Worm (Caenorhabditis elegans) whole organism, L3 larva: Measurements from ENCODE around the gene nsun-5.

ENCODE experiments used
- R02D3.7 ChIP-seq: fragments of 150-350 bp; optimal IDR thresholded peaks from 2 replicates; lab custom pipeline; 2014; ENCODE audit warnings: missing biosample characterization, missing genetic modification characterization
- ama-1 ChIP-seq: fragments of 150-350 bp; optimal IDR thresholded peaks from 2 replicates; lab custom pipeline; 2018
- ceh-16 ChIP-seq: sonication (generic microtip); optimal IDR thresholded peaks from 2 replicates; lab custom pipeline; 2017; ENCODE audit warnings: missing biosample characterization, missing genetic modification characterization
- ceh-28 ChIP-seq: fragments of 150-350 bp; optimal IDR thresholded peaks from 2 replicates; lab custom pipeline; 2014; ENCODE audit warnings: missing biosample characterization, missing genetic modification reagents, missing genetic modification characterization
- ceh-82 ChIP-seq: fragments of 150-350 bp; optimal IDR thresholded peaks from 2 replicates; lab custom pipeline; 2014; ENCODE audit warnings: missing biosample characterization, missing genetic modification characterization
- ceh-9 ChIP-seq: sonication (generic microtip); optimal IDR thresholded peaks from 2 replicates; lab custom pipeline; 2018; ENCODE audit warnings: missing biosample characterization, missing genetic modification characterization
- daf-12 ChIP-seq: fragments of 150-350 bp; optimal IDR thresholded peaks from 2 replicates; lab custom pipeline; 2014; ENCODE audit warnings: missing biosample characterization, missing genetic modification reagents, missing genetic modification characterization
- egl-27 ChIP-seq: sonication (generic microtip); optimal IDR thresholded peaks from 4 replicates; lab custom pipeline; 2017; ENCODE audit warnings: missing biosample characterization, missing genetic modification reagents, missing genetic modification characterization
- egl-5 ChIP-seq: fragments of 150-350 bp; optimal IDR thresholded peaks from 2 replicates; lab custom pipeline; 2017; ENCODE audit warnings: missing biosample characterization, missing genetic modification reagents, missing genetic modification characterization, inconsistent platforms
- elt-2 ChIP-seq: sonication (generic microtip); optimal IDR thresholded peaks from 2 replicates; lab custom pipeline; 2016; ENCODE audit warnings: missing genetic modification reagents, mild to moderate bottlenecking, missing genetic modification characterization, missing compliant biosample characterization
- eor-1 ChIP-seq, 2 experiments: fragments of 150-350 bp; optimal IDR thresholded peaks; 2 replicates each; lab custom pipeline; 2014 to 2018; ENCODE audit warnings: missing biosample characterization in 2 of 2, missing genetic modification characterization in 2 of 2
- fkh-10 ChIP-seq: sonication (generic microtip); optimal IDR thresholded peaks from 2 replicates; lab custom pipeline; 2017; ENCODE audit warnings: missing biosample characterization, missing genetic modification reagents, missing genetic modification characterization
- fkh-2 ChIP-seq: fragments of 150-350 bp; optimal IDR thresholded peaks from 2 replicates; lab custom pipeline; 2014; ENCODE audit warnings: missing biosample characterization, missing genetic modification reagents, missing genetic modification characterization
- hmg-11 ChIP-seq: sonication (generic microtip); optimal IDR thresholded peaks from 2 replicates; lab custom pipeline; 2016; ENCODE audit warnings: missing genetic modification characterization, missing compliant biosample characterization
- jun-1 ChIP-seq: fragments of 150-350 bp; optimal IDR thresholded peaks from 2 replicates; lab custom pipeline; 2014; ENCODE audit warnings: missing biosample characterization, missing genetic modification reagents, missing genetic modification characterization
- lin-15B ChIP-seq: fragments of 150-350 bp; optimal IDR thresholded peaks from 2 replicates; lab custom pipeline; 2014; ENCODE audit warnings: missing biosample characterization, missing genetic modification characterization
- lin-39 ChIP-seq: fragments of 150-350 bp; optimal IDR thresholded peaks from 2 replicates; lab custom pipeline; 2018; ENCODE audit warnings: missing biosample characterization, missing genetic modification reagents, missing genetic modification characterization
- lsy-12 ChIP-seq: sonication (generic microtip); optimal IDR thresholded peaks from 2 replicates; lab custom pipeline; 2016; ENCODE audit warnings: mild to moderate bottlenecking, missing genetic modification characterization, missing compliant biosample characterization
- mml-1 ChIP-seq: fragments of 150-350 bp; sonication (generic microtip); optimal IDR thresholded peaks from 3 replicates; lab custom pipeline; 2014; ENCODE audit warnings: missing biosample characterization, missing genetic modification characterization
- nfya-1 ChIP-seq: sonication (generic microtip); optimal IDR thresholded peaks from 2 replicates; lab custom pipeline; 2017; ENCODE audit warnings: missing genetic modification characterization, mild to moderate bottlenecking, missing compliant biosample characterization, antibody characterized with exemption, moderate library complexity; ENCODE audit not compliant: insufficient read depth
- nhr-11 ChIP-seq: fragments of 150-350 bp; optimal IDR thresholded peaks from 2 replicates; lab custom pipeline; 2014; ENCODE audit warnings: missing biosample characterization, missing genetic modification characterization
- nhr-23 ChIP-seq: fragments of 150-350 bp; optimal IDR thresholded peaks from 2 replicates; lab custom pipeline; 2014; ENCODE audit warnings: missing biosample characterization, missing genetic modification reagents, missing genetic modification characterization
- nhr-25 ChIP-seq: sonication (generic microtip); optimal IDR thresholded peaks from 2 replicates; lab custom pipeline; 2017; ENCODE audit warnings: missing biosample characterization, missing genetic modification characterization
- nhr-28 ChIP-seq: fragments of 150-350 bp; optimal IDR thresholded peaks from 2 replicates; lab custom pipeline; 2014; ENCODE audit warnings: missing biosample characterization, missing genetic modification characterization
- nhr-43 ChIP-seq: sonication (generic microtip); optimal IDR thresholded peaks from 2 replicates; lab custom pipeline; 2016; ENCODE audit warnings: mild to moderate bottlenecking, missing genetic modification characterization, missing compliant biosample characterization; ENCODE audit not compliant: poor library complexity, severe bottlenecking
- nhr-76 ChIP-seq: fragments of 150-350 bp; sonication (generic microtip); optimal IDR thresholded peaks from 5 replicates; lab custom pipeline; 2014; ENCODE audit warnings: missing biosample characterization, missing genetic modification characterization
- nhr-77 ChIP-seq: fragments of 150-350 bp; optimal IDR thresholded peaks from 2 replicates; lab custom pipeline; 2014; ENCODE audit warnings: missing biosample characterization, missing genetic modification characterization
- pha-4 ChIP-seq: fragments of 150-350 bp; optimal IDR thresholded peaks from 2 replicates; lab custom pipeline; 2014; ENCODE audit warnings: missing biosample characterization, missing genetic modification reagents, missing genetic modification characterization
- pqm-1 ChIP-seq: fragments of 150-350 bp; optimal IDR thresholded peaks from 2 replicates; lab custom pipeline; 2017; ENCODE audit warnings: missing biosample characterization, missing genetic modification characterization, inconsistent platforms
- sea-2 ChIP-seq: fragments of 150-350 bp; sonication (generic microtip); optimal IDR thresholded peaks from 4 replicates; lab custom pipeline; 2014; ENCODE audit warnings: missing biosample characterization, missing genetic modification reagents, missing genetic modification characterization
- skn-1 ChIP-seq: fragments of 150-350 bp; optimal IDR thresholded peaks from 2 replicates; lab custom pipeline; 2014; ENCODE audit warnings: missing biosample characterization, missing genetic modification characterization
- snpc-4 ChIP-seq: fragments of 150-350 bp; optimal IDR thresholded peaks from 2 replicates; lab custom pipeline; 2014; ENCODE audit warnings: missing biosample characterization, missing genetic modification characterization
- tbx-2 ChIP-seq: sonication (generic microtip); optimal IDR thresholded peaks from 2 replicates; lab custom pipeline; 2016; ENCODE audit warnings: mild to moderate bottlenecking, missing genetic modification characterization, missing compliant biosample characterization
- unc-39 ChIP-seq: sonication (generic microtip); optimal IDR thresholded peaks from 4 replicates; lab custom pipeline; 2017; ENCODE audit warnings: missing biosample characterization, missing genetic modification characterization
- unc-62 ChIP-seq: fragments of 150-350 bp; sonication (generic microtip); optimal IDR thresholded peaks from 4 replicates; lab custom pipeline; 2014; ENCODE audit warnings: missing biosample characterization, missing genetic modification reagents, missing genetic modification characterization
- zag-1 ChIP-seq: fragments of 150-350 bp; optimal IDR thresholded peaks from 2 replicates; lab custom pipeline; 2014; ENCODE audit warnings: missing biosample characterization, missing genetic modification characterization

The nsun-5 gene

DNA sequence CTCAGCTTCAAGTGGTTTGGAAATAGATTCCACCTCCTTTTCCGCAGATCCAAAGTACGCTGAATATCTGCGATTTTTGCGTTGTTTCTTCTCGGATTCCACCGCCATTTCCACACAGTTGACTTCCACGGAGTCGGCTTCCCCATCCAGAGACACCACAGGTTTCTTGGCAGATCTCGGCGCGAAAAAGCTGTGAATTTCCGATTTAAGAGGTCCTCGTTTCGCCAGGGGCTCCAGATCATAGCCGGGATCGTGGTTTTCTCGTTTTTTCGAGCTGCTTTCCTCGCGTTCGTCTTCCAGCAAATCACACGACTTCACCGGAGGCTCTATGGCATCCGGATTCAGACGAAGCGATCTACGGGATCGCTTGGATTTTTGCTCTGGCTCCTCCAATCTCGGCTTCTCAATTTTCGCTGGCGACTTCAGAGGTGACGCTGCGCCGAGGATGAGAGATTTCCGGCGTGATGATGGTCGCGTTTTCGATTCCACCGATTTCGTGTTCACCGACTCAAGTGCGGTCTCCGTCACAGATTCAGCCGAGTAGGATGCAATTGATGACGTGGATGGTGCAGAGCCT lies 39.2 kb downstream of the nsun-5 start:
- TF ChIP-seq ceh-9 (tag; lab: Kevin White, UChicago) = no peak
- no peak for TF ChIP-seq pha-4 (tag; lab: Kevin White, UChicago)
- no peak for TF ChIP-seq mml-1 (tag; lab: Kevin White, UChicago)
- no peak for TF ChIP-seq unc-62 (GFP tag; lab: Kevin White, UChicago)
- TF ChIP-seq ceh-16 (tag; lab: Kevin White, UChicago) = no peak
- no peak for TF ChIP-seq ceh-28 (tag; lab: Kevin White, UChicago)
- no peak for TF ChIP-seq sea-2
- TF ChIP-seq hmg-11 = no peak
- no peak for TF ChIP-seq nhr-28
- no peak for TF ChIP-seq zag-1 (tag; lab: Kevin White, UChicago)

DNA sequence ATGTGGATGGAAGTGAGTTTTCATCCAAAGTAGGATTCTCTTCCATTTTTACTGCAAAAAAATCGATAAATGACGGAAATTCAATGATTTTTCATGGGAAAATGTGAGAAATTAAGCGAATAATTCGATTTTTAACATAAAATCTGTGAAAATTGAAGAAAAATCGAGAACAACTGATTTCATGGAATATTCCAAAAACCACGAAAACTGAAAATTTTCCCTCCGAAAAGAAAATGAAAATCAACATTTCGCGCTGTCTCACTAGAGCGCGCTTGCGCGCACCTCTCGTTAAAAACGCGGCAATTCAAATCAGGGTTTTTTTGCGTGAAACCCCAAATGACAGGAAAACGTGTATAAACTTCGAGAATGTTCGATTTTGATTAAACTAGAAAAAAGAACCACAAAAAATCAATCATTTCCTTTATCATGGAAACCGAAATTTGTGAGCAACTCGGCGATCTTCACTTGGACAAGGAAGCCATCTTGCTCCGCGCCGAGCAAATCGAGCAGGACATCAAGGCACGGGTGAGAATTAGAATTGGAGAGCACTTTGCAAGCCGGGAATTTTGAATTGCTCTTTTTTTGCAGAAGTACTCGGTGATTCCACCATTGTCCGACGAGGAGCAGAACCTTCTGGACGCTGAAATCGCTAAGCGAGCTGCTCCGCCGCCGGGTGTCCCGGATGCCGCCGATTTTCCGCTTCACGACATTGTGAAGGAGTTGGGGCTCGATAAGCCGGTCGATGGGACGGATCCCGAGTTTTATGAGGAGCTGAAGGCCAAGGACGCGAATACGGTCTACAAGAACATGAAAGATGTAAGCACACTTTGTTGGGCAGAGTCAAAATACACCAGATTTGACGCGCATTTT lies 41.2 kb downstream of the nsun-5 start, which contains the start of the genes Y53F4B.9 and Y53F4B.11:
Gene Y53F4B.9 (minus strand): TSS at position 51 of the 870 bp plus-strand sequence.
Gene Y53F4B.11 (plus strand): TSS at position 383 of the 870 bp plus-strand sequence.
- TF ChIP-seq ceh-28 (tag; lab: Kevin White, UChicago) (peak; percentile 59), daf-12 (tag; lab: Kevin White, UChicago) (no peak), hmg-11 (peak; percentile 45), lin-39 (tag; lab: Kevin White, UChicago) (peak; percentile 77), nhr-23 (peak; percentile 73), unc-62 (GFP tag; lab: Kevin White, UChicago) (no peak), lin-15B (tag; lab: Kevin White, UChicago) (peak; percentile 93), nhr-77 (tag; lab: Kevin White, UChicago) (peak; percentile 61), egl-27 (no peak), fkh-2 (tag; lab: Kevin White, UChicago) (no peak), nhr-11 (tag; lab: Kevin White, UChicago) (no peak), ama-1 (lab: Kevin White, UChicago) (peak; percentile 16), nhr-43 (no peak), R02D3.7 (tag; lab: Kevin White, UChicago) (peak; percentile 62), eor-1 (tag; optimal IDR thresholded peaks at IDR 0.05; lab: Kevin White, UChicago) (no peak), lsy-12 (peak; percentile 26), nfya-1 (peak; percentile 88), elt-2 (peak; percentile 18), unc-39 (tag; lab: Kevin White, UChicago) (no peak), snpc-4 (tag; lab: Kevin White, UChicago) (peak; percentile 85), pqm-1 (tag; lab: Kevin White, UChicago) (peak; percentile 44), nhr-25 (tag; lab: Kevin White, UChicago) (peak; percentile 59), egl-5 (tag; lab: Kevin White, UChicago) (peak; percentile 55), jun-1 (tag; lab: Kevin White, UChicago) (peak; percentile 42), skn-1 (tag; lab: Kevin White, UChicago) (peak; percentile 31), ceh-9 (tag; lab: Kevin White, UChicago) (no peak), mml-1 (tag; lab: Kevin White, UChicago) (no peak), ceh-82 (peak; percentile 47), pha-4 (tag; lab: Kevin White, UChicago) (peak; percentile 88), nhr-76 (no peak)

DNA sequence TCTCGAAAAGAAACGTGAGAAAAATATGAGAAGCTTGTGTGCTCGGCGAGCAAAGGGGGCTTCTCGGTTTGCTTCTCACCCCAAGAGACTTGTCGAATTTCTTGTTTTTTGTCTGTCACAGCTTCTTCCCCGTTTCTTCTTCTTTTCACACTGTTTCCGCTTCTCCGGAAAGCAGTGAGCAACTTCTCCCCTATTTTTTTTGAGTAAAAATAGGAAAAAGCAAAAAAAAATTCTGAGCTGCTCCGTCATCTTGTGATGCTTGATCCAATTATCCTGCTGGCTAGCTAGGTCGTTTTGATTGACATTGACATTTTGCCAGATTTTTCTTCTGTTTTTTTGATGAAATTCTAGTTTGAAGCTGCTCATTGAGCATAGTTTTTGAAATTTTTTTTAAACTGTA lies 45.0 kb downstream of the nsun-5 start, which contains the start of gene Y53F4B.51:
Gene Y53F4B.51 (minus strand): TSS at position 63 of the 400 bp plus-strand sequence.
- no peak for TF ChIP-seq lsy-12
- TF ChIP-seq tbx-2 (tag; lab: Kevin White, UChicago) = no peak
- TF ChIP-seq, all 47 proteins: peak for 0

DNA sequence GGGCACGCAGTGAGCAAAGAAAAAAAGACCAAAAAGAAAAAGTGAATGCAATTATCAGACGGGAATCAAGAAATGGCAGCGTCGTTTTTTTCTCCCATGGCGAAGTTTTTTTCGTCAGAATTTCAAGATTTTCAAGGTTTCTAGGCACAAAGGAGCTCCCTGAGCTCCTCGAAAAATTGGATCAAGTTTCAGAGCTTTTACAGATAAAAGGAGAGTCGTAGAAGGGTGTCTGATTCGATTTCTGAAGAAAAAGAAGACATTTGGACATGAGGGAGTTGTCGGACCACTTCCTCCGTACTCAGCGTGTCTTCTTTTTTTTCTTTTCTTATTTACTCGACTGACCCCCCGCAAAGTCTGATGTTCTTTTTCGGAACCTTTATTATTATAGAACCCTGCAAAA lies 46.3 kb downstream of the nsun-5 start:
- no peak for TF ChIP-seq nhr-76
- no peak for TF ChIP-seq snpc-4 (tag; lab: Kevin White, UChicago)
- TF ChIP-seq fkh-10 = peak; percentile 23
